Fruit fly (Drosophila melanogaster): ENCODE measurements around the gene tal-2A.

dm6 chr3R:13771195-13771594 is 41.7 kb upstream of the tal-2A start, which contains the start of gene CG9297:
- TF ChIP-seq CG14711 (tag; optimal IDR thresholded peaks at IDR 0.05) (no peak), tj (GFP tag; optimal IDR thresholded peaks at IDR 0.05) (no peak), cnc (optimal IDR thresholded peaks at IDR 0.05) (no peak), Clk (GFP tag; optimal IDR thresholded peaks at IDR 0.05) (no peak), CG12768 (GFP tag; optimal IDR thresholded peaks at IDR 0.05) (no peak), CG11617 (GFP tag; optimal IDR thresholded peaks at IDR 0.05) (no peak)

All from whole organism, adult.